Fruit fly (Drosophila melanogaster) whole organism, adult: ENCODE results near the gene Sec3.
A peak's percentile ranks its signal among the peaks of the same experiment; 100 is the strongest.

Experiments used
- CG11617 ChIP-seq: fragments of 200-800 bp; sonication (Bioruptor generic); optimal IDR thresholded peaks from 2 replicates; lab custom pipeline; 2017; ENCODE audit warnings: mild to moderate bottlenecking, missing biosample characterization, missing genetic modification reagents, missing genetic modification characterization
- CG12768 ChIP-seq: fragments of 200-800 bp; sonication (Bioruptor generic); optimal IDR thresholded peaks from 2 replicates; lab custom pipeline; 2017; ENCODE audit warnings: missing biosample characterization, missing genetic modification characterization, mild to moderate bottlenecking, moderate library complexity, missing genetic modification reagents
- CG14711 ChIP-seq: fragments of 200-800 bp; sonication (Bioruptor generic); optimal IDR thresholded peaks from 2 replicates; lab custom pipeline; 2018; ENCODE audit warnings: missing biosample characterization, mild to moderate bottlenecking, missing genetic modification characterization, moderate library complexity
- CG1620 ChIP-seq: fragments of 200-800 bp; sonication (Bioruptor generic); optimal IDR thresholded peaks from 2 replicates; lab custom pipeline; 2016; ENCODE audit warnings: missing biosample characterization, missing genetic modification characterization
- CG33017 ChIP-seq: fragments of 200-800 bp; sonication (Bioruptor generic); optimal IDR thresholded peaks from 2 replicates; lab custom pipeline; 2018; ENCODE audit warnings: missing biosample characterization, mild to moderate bottlenecking, missing genetic modification characterization, moderate library complexity
- CG5204 ChIP-seq: fragments of 200-800 bp; sonication (Bioruptor generic); optimal IDR thresholded peaks from 2 replicates; lab custom pipeline; 2016; ENCODE audit warnings: missing biosample characterization, missing genetic modification characterization
- CG7045 ChIP-seq: fragments of 200-800 bp; sonication (Bioruptor generic); optimal IDR thresholded peaks from 2 replicates; lab custom pipeline; 2017; ENCODE audit warnings: missing biosample characterization, mild to moderate bottlenecking, missing genetic modification characterization
- CG7101 ChIP-seq: fragments of 200-800 bp; sonication (Bioruptor generic); optimal IDR thresholded peaks from 2 replicates; lab custom pipeline; 2018; ENCODE audit warnings: missing biosample characterization, mild to moderate bottlenecking, missing genetic modification characterization, moderate library complexity
- Clk ChIP-seq: fragments of 200-800 bp; sonication (Bioruptor generic); optimal IDR thresholded peaks from 2 replicates; lab custom pipeline; 2017; ENCODE audit warnings: missing biosample characterization, missing genetic modification characterization
- Crg-1 ChIP-seq: fragments of 200-800 bp; sonication (Bioruptor generic); optimal IDR thresholded peaks from 2 replicates; lab custom pipeline; 2016; ENCODE audit warnings: missing biosample characterization, missing genetic modification characterization
- Hr96 ChIP-seq: fragments of 200-800 bp; sonication (Bioruptor generic); optimal IDR thresholded peaks from 2 replicates; lab custom pipeline; 2016; ENCODE audit warnings: missing biosample characterization, missing genetic modification characterization
- Mnt ChIP-seq: fragments of 200-800 bp; sonication (Bioruptor generic); optimal IDR thresholded peaks from 2 replicates; lab custom pipeline; 2016; ENCODE audit warnings: missing biosample characterization, mild to moderate bottlenecking, missing genetic modification characterization
- bab1 ChIP-seq: fragments of 200-800 bp; sonication (Bioruptor generic); optimal IDR thresholded peaks from 3 replicates; lab custom pipeline; 2019; ENCODE audit warnings: missing biosample characterization, mild to moderate bottlenecking, missing genetic modification characterization, moderate library complexity
- cic ChIP-seq: fragments of 200-800 bp; sonication (Bioruptor generic); optimal IDR thresholded peaks from 2 replicates; lab custom pipeline; 2017; ENCODE audit warnings: missing biosample characterization, mild to moderate bottlenecking, missing genetic modification characterization, moderate library complexity
- cnc ChIP-seq, 2 experiments: fragments of >200 bp; optimal IDR thresholded peaks; 2 replicates each; lab custom pipeline; 2017
- kay ChIP-seq: fragments of 200-800 bp; sonication (Bioruptor generic); peaks from one replicate; lab custom pipeline; 2016; ENCODE audit warnings: missing biosample characterization, missing genetic modification characterization, borderline replicate concordance
- ovo ChIP-seq: fragments of 200-800 bp; sonication (Bioruptor generic); optimal IDR thresholded peaks from 2 replicates; lab custom pipeline; 2016; ENCODE audit warnings: missing biosample characterization, missing genetic modification characterization
- pad ChIP-seq: fragments of 200-800 bp; sonication (Bioruptor generic); optimal IDR thresholded peaks from 3 replicates; lab custom pipeline; 2017; ENCODE audit warnings: missing biosample characterization, missing genetic modification characterization, mild to moderate bottlenecking, moderate library complexity, missing genetic modification reagents
- tj ChIP-seq: fragments of 200-800 bp; sonication (Bioruptor generic); optimal IDR thresholded peaks from 3 replicates; lab custom pipeline; 2017; ENCODE audit warnings: missing biosample characterization, mild to moderate bottlenecking, missing genetic modification characterization, moderate library complexity
- toe ChIP-seq: fragments of 200-800 bp; sonication (Bioruptor generic); optimal IDR thresholded peaks from 2 replicates; lab custom pipeline; 2016; ENCODE audit warnings: missing biosample characterization, missing genetic modification characterization

The Sec3 gene

DNA sequence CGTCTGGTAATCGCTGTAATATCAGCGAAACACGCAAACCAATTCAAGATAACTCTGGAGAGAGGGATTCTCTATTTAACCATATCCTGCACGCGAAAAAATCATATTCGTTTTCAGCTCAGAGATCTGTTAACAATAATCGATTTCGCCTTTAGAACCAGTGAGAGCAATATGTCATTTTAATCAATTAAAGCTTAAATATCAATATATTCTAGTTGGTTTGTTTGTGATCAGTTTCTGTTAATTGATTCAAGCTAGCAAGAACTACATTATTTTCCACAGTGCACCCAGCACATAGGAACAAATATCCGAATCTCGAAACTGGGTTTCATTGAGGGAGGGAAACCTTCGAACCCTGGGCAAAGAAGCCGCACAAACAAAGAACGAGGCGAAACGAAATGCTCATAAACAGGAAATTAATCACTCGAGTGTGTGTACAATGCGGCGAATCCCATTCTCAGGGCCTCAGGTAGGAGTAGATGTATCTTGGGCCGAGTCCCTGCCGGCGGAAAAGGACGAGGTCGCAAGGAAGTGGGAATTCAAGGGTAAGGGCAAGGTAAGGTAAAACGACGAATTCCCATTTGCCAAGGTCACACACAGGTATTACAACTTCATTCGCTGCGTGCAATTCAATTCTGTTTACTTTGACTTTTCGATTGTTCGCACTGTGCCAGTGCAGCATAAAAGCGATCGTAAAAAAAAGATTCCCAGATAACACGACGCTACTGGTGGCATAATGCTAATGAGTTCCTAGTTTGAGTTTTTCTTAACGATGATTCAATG is 8.9 kb downstream of the Sec3 start:
- TF ChIP-seq Mnt (GFP tag; lab: Kevin White, UChicago): no peak
- TF ChIP-seq toe (GFP tag; lab: Kevin White, UChicago): no peak
- no peak for TF ChIP-seq pad (GFP tag; lab: Kevin White, UChicago)

DNA sequence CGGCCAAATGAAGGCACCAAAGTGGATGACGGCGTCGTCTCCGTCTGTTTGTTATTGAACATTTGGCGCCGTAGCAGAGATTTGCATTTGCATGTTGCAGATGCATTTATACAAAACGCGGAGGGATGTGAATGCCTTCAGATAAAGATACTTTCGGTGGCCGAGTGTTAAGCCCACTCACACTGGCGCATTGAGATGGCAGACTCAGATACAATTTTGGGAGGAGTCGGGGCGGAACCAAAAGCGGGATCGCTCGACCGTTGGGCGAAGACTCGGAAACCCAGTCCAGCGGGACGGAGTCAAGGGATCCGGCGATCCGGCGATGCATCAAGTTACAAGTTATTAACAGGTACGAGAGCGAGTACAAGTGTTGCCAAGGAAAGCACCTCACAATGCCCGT is 12.9 kb downstream of the Sec3 start:
- TF ChIP-seq CG12768 (GFP tag; lab: Kevin White, UChicago) (no peak), cic (GFP tag; lab: Kevin White, UChicago) (no peak), bab1 (GFP tag; lab: Kevin White, UChicago) (no peak), CG7101 (tag; lab: Kevin White, UChicago) (no peak), kay (GFP tag; lab: Kevin White, UChicago) (no peak), CG1620 (GFP tag; lab: Kevin White, UChicago) (no peak), tj (no peak), ovo (no peak), CG33017 (tag; lab: Kevin White, UChicago) (no peak), Hr96 (no peak), cnc (optimal IDR thresholded peaks at IDR 0.05; lab: Kevin White, UChicago) (no peak), pad (GFP tag; lab: Kevin White, UChicago) (no peak), CG11617 (GFP tag; lab: Kevin White, UChicago) (no peak), Clk (GFP tag; lab: Kevin White, UChicago) (no peak)

DNA sequence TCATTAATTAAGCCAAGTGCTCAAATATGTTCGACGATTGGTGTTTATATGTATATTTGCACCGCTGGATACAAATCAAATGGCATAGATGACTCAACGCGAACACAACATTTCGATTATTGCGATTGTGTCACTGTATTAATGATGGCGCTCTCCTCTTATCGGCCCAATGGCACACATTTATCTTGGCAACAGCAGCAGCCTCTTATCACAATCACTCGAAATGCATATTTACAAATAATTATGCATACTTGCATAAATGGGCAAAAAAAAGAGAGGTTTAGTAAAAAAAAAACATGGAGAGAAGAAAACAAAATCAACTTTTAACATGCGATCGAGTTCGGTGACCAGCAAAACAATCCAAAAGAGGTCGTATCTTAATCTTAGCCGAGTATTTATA is 13.7 kb downstream of the Sec3 start:
- no peak for TF ChIP-seq Mnt (GFP tag; lab: Kevin White, UChicago)
- TF ChIP-seq tj: peak; percentile 54

DNA sequence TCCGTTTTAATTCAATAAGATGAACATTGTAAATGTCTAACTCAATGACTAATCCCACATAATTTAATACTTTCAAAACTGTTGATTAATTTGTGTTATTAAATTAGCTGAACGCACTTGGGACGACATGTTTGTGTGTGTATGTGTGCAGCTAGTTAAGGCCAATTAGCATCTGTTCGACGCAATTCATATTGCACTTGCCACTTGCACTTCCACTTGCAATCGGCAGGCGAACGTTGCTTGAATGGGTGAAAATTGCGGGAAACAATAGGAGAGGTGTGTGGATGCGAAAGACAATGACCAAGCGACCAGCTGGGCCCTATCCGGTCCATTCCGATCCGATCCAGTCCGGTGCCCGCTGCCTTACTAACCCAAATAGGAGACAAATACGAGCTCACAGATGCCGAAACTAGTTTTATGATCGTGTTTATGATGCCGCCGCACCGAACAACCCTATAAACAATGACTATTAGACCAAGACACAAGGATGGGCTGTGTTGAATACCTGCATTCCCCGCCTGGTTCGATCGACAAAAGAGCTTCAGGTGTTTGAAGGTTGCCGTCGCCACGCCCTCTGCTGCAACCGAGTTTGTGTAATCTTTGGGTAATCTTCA is 17.4 kb downstream of the Sec3 start:
- TF ChIP-seq ovo (no peak), bab1 (GFP tag; lab: Kevin White, UChicago) (no peak), pad (GFP tag; lab: Kevin White, UChicago) (no peak), cic (GFP tag; lab: Kevin White, UChicago) (no peak), CG33017 (tag; lab: Kevin White, UChicago) (no peak), cnc (optimal IDR thresholded peaks at IDR 0.05; lab: Kevin White, UChicago) (no peak), CG14711 (tag; lab: Kevin White, UChicago) (no peak), Mnt (GFP tag; lab: Kevin White, UChicago) (no peak), tj (no peak), CG5204 (GFP tag; lab: Kevin White, UChicago) (no peak), Hr96 (no peak), CG12768 (GFP tag; lab: Kevin White, UChicago) (no peak), CG7045 (no peak), Clk (GFP tag; lab: Kevin White, UChicago) (no peak), CG11617 (GFP tag; lab: Kevin White, UChicago) (no peak), kay (GFP tag; lab: Kevin White, UChicago) (no peak)

DNA sequence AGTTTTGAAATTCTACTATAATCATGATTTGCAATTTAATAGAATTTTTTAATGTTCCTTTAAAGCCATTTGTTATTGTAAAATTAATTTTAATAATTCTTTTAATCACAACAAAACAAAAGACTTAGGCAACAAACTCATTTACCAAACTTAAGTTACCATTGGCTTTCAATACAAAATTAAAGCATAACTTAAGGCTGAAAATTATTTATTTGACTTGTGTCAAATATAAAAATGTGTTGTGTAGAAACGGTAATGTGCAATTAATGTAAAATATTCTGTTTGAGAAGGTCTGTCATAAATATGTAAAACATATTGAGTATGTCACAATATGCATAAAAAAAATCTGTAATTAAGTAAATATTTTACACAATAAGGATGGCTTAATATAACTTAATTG is 17.9 kb downstream of the Sec3 start:
- TF ChIP-seq CG7101 (tag; lab: Kevin White, UChicago) (no peak), CG12768 (GFP tag; lab: Kevin White, UChicago) (no peak), tj (no peak), kay (GFP tag; lab: Kevin White, UChicago) (no peak), pad (GFP tag; lab: Kevin White, UChicago) (no peak), CG1620 (GFP tag; lab: Kevin White, UChicago) (no peak), cic (GFP tag; lab: Kevin White, UChicago) (no peak), Mnt (GFP tag; lab: Kevin White, UChicago) (no peak), CG7045 (no peak), Hr96 (no peak), CG14711 (tag; lab: Kevin White, UChicago) (no peak), Crg-1 (no peak), ovo (no peak), cnc (optimal IDR thresholded peaks at IDR 0.05; lab: Kevin White, UChicago) (no peak), toe (GFP tag; lab: Kevin White, UChicago) (no peak), CG11617 (GFP tag; lab: Kevin White, UChicago) (no peak)

DNA sequence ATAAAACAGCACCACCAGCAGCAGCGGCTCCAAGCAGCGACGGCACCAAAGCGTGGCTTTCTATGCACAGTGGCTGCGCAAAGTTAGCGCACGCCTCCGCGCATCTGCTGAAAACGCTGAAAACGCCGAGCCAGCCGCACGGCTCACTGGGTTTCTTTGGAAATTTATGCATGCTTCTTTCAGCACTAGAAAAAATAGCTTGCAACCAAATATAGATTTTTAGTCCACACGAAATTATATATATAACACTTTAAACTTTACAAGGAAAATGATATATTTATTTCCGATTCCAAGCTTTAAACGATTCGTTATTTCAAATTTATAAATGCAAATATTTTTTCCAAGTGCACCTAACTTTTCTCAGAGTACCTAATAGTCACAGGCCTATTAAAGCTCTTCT is 20.4 kb downstream of the Sec3 start:
- TF ChIP-seq CG7045 (no peak), CG1620 (GFP tag; lab: Kevin White, UChicago) (no peak), tj (no peak), CG14711 (tag; lab: Kevin White, UChicago) (no peak), Crg-1 (no peak), Hr96 (no peak), CG33017 (tag; lab: Kevin White, UChicago) (no peak), ovo (no peak), bab1 (GFP tag; lab: Kevin White, UChicago) (no peak), CG11617 (GFP tag; lab: Kevin White, UChicago) (no peak), CG7101 (tag; lab: Kevin White, UChicago) (no peak), toe (GFP tag; lab: Kevin White, UChicago) (no peak), CG12768 (GFP tag; lab: Kevin White, UChicago) (no peak), Mnt (GFP tag; lab: Kevin White, UChicago) (no peak), pad (GFP tag; lab: Kevin White, UChicago) (no peak), cic (GFP tag; lab: Kevin White, UChicago) (no peak)
